Worm (Caenorhabditis elegans): ENCODE results near the gene nlp-35.

Gene nlp-35

DNA sequence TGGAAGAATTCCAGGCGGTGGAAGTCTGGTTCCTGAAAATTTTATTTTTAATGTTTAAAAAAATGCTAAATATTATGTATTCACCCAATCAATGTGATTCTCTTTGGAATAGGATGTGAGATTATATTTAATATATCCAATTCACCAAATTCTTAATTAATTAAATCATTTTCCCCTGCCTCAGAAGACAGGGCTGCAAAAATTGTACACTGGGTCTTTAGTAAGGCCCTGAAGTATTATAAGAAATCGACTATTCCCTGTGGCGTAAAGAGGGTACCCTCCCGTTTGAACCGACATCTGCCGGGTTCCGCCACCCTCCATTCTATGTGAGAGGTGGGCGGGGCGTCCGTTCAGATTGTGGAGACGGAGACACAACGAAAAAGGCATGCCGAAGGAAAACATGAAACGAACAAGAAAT is 7.5 kb downstream of the nlp-35 start:
- no peak for TF ChIP-seq F57C9.4 (tag; optimal IDR thresholded peaks at IDR 0.05)
- peak in 1 of 2 experiments; percentile 25 for TF ChIP-seq rec-8 (tag; optimal IDR thresholded peaks at IDR 0.05)
- peak; percentile 89 for TF ChIP-seq hmg-1.2 (GFP tag; IDR thresholded peaks at IDR 0.05)
- no peak for TF ChIP-seq ets-4 (GFP tag; optimal IDR thresholded peaks at IDR 0.05)
- TF ChIP-seq Y79H2A.3 (GFP tag; conservative IDR thresholded peaks at IDR 0.05): no peak
- TF ChIP-seq tbp1 (GFP tag; optimal IDR thresholded peaks at IDR 0.05): peak; percentile 73
- no peak for TF ChIP-seq zfh-2 (GFP tag; conservative IDR thresholded peaks at IDR 0.05)
- no peak for TF ChIP-seq sdz-38 (tag; optimal IDR thresholded peaks at IDR 0.05)
- no peak for TF ChIP-seq nfya-1 (tag; optimal IDR thresholded peaks at IDR 0.05; ENCODE audit: borderline replicate concordance, insufficient read depth)
- TF ChIP-seq madf-8 (GFP tag; conservative IDR thresholded peaks at IDR 0.05): no peak
- TF ChIP-seq ztf-26 (tag; optimal IDR thresholded peaks at IDR 0.05): peak; percentile 25
- TF ChIP-seq cebp-1 (GFP tag; IDR thresholded peaks at IDR 0.05): no peak
- peak; percentile 62 for TF ChIP-seq cebp-1 (tag; optimal IDR thresholded peaks at IDR 0.05)
- no peak for TF ChIP-seq F55B11.4 (tag; optimal IDR thresholded peaks at IDR 0.05; ENCODE audit: borderline replicate concordance, insufficient read depth)
- peak; percentile 56 for TF ChIP-seq atf-7 (tag; optimal IDR thresholded peaks at IDR 0.05)
- peak; percentile 49 for TF ChIP-seq snpc-1.3 (tag; optimal IDR thresholded peaks at IDR 0.05; ENCODE audit: insufficient read depth)
- TF ChIP-seq K12H6.12 (tag; optimal IDR thresholded peaks at IDR 0.05): peak; percentile 43
- peak; percentile 12; the same call in 1 of the 2 replicates for TF ChIP-seq cebp-2 (GFP tag; IDR thresholded peaks at IDR 0.05)
- 0 out of 2 replicates have a peak, but pooled peaks have one; percentile 37 for TF ChIP-seq ceh-100 (GFP tag; IDR thresholded peaks at IDR 0.05)
- TF ChIP-seq mcd-1 (GFP tag; IDR thresholded peaks at IDR 0.05): peak; percentile 76
- no peak for TF ChIP-seq egrh-3 (GFP tag; IDR thresholded peaks at IDR 0.05)
- no peak for TF ChIP-seq unc-130 (GFP tag; optimal IDR thresholded peaks at IDR 0.05)
- no peak for TF ChIP-seq ztf-6 (GFP tag; IDR thresholded peaks at IDR 0.05)
- no peak for TF ChIP-seq unc-62 (GFP tag; optimal IDR thresholded peaks at IDR 0.05)
- no peak for TF ChIP-seq bed-2 (GFP tag; IDR thresholded peaks at IDR 0.05)
- TF ChIP-seq lsy-27 (tag; optimal IDR thresholded peaks at IDR 0.05; ENCODE audit: borderline replicate concordance, insufficient read depth): no peak
- peak; percentile 94 for TF ChIP-seq B0336.3 (GFP tag; IDR thresholded peaks at IDR 0.05)
- no peak for TF ChIP-seq Y67H2A.10 (GFP tag; conservative IDR thresholded peaks at IDR 0.05)
- TF ChIP-seq hrde-1 (tag; optimal IDR thresholded peaks at IDR 0.05; ENCODE audit: borderline replicate concordance): peak; percentile 55
- TF ChIP-seq C17E4.6 (GFP tag; IDR thresholded peaks at IDR 0.05): 0 out of 2 replicates have a peak, but pooled peaks have one; percentile 47
- TF ChIP-seq F37B4.10 (GFP tag; IDR thresholded peaks at IDR 0.05): no peak
- no peak for TF ChIP-seq Y53F4B.3 (GFP tag; IDR thresholded peaks at IDR 0.05)
- TF ChIP-seq ceh-27 (GFP tag; optimal IDR thresholded peaks at IDR 0.05): peak; percentile 74
- peak; percentile 17 for TF ChIP-seq B0261.1 (tag; optimal IDR thresholded peaks at IDR 0.05)
- TF ChIP-seq ekl-4 (GFP tag; IDR thresholded peaks at IDR 0.05): peak; percentile 56; the same call in 1 of the 2 replicates
- TF ChIP-seq chd-7 (tag; optimal IDR thresholded peaks at IDR 0.05): peak; percentile 57
- TF ChIP-seq ceh-79 (tag; optimal IDR thresholded peaks at IDR 0.05): no peak
- TF ChIP-seq madf-3 (GFP tag; IDR thresholded peaks at IDR 0.05): peak; percentile 62; the same call in 1 of the 2 replicates
- TF ChIP-seq Y53G8AR.9 (GFP tag; conservative IDR thresholded peaks at IDR 0.05): no peak
- TF ChIP-seq sea-2 (GFP tag; IDR thresholded peaks at IDR 0.05): no peak
- TF ChIP-seq T26A5.8 (tag; optimal IDR thresholded peaks at IDR 0.05): no peak
- TF ChIP-seq F52B5.7 (tag; optimal IDR thresholded peaks at IDR 0.05): peak; percentile 24
- TF ChIP-seq ZK185.1 (tag; optimal IDR thresholded peaks at IDR 0.05; ENCODE audit: poor library complexity, severe bottlenecking): peak; percentile 54
- no peak for TF ChIP-seq efl-1 (GFP tag; optimal IDR thresholded peaks at IDR 0.05)
- TF ChIP-seq ama-1 (optimal IDR thresholded peaks at IDR 0.05): peak; percentile 79
- no peak for TF ChIP-seq ama-1 (GFP tag; optimal IDR thresholded peaks at IDR 0.05)
- TF ChIP-seq gei-17 (GFP tag; optimal IDR thresholded peaks at IDR 0.05): peak; percentile 55
- peak; percentile 42 for TF ChIP-seq madf-10 (tag; optimal IDR thresholded peaks at IDR 0.05)
- no peak for TF ChIP-seq nhr-27 (tag; optimal IDR thresholded peaks at IDR 0.05)

All from whole organism, young adult.